Fruit fly (Drosophila melanogaster): ENCODE measurements around the gene CG7201.

The CG7201 gene

dm6 chr3L:8308891-8309352, 13.8 kb upstream of the CG7201 start, which contains the start of gene BI-1 (continued):
- peak; percentile 54 for TF ChIP-seq slbo (GFP tag; IDR thresholded peaks at IDR 0.05)
- no peak for TF ChIP-seq Deaf1 (tag; optimal IDR thresholded peaks at IDR 0.05)
- TF ChIP-seq CG6254 (GFP tag; optimal IDR thresholded peaks at IDR 0.05): peak; percentile 3
- no peak for TF ChIP-seq CG8281 (tag; optimal IDR thresholded peaks at IDR 0.05)
- TF ChIP-seq Vsx1 (GFP tag; optimal IDR thresholded peaks at IDR 0.05): no peak
- no peak for TF ChIP-seq Ravus (GFP tag; IDR thresholded peaks at IDR 0.05)
- no peak for TF ChIP-seq fru (optimal IDR thresholded peaks at IDR 0.05)
- TF ChIP-seq ken (GFP tag; IDR thresholded peaks at IDR 0.05): 0 out of 3 replicates have a peak, but pooled peaks have one; percentile 15
- peak; percentile 60 for TF ChIP-seq CG6683 (GFP tag; optimal IDR thresholded peaks at IDR 0.05)
- TF ChIP-seq CG14014 (GFP tag; IDR thresholded peaks at IDR 0.05): no peak
- TF ChIP-seq fd3F (GFP tag; optimal IDR thresholded peaks at IDR 0.05): peak; percentile 35
- peak; percentile 60 for TF ChIP-seq Fer2 (tag; optimal IDR thresholded peaks at IDR 0.05)
- TF ChIP-seq CG5245 (GFP tag; optimal IDR thresholded peaks at IDR 0.05): peak; percentile 35
- no peak for TF ChIP-seq Side (GFP tag; optimal IDR thresholded peaks at IDR 0.05)
- peak; percentile 33 for TF ChIP-seq vfl (GFP tag; optimal IDR thresholded peaks at IDR 0.05)
- peak; percentile 15 for TF ChIP-seq jumu (GFP tag; optimal IDR thresholded peaks at IDR 0.05)
- peak; percentile 54 for TF ChIP-seq CG10209 (GFP tag; optimal IDR thresholded peaks at IDR 0.05)
- TF ChIP-seq h (optimal IDR thresholded peaks at IDR 0.05): no peak
- peak; percentile 88 for TF ChIP-seq YL-1 (GFP tag; optimal IDR thresholded peaks at IDR 0.05)
- peak; percentile 28 for TF ChIP-seq ems (GFP tag; optimal IDR thresholded peaks at IDR 0.05)
- TF ChIP-seq stwl (tag; optimal IDR thresholded peaks at IDR 0.05): peak; percentile 76
- no peak for TF ChIP-seq CG16813 (GFP tag; IDR thresholded peaks at IDR 0.05; ENCODE audit: partially characterized antibody)
- TF ChIP-seq CG3281 (GFP tag; optimal IDR thresholded peaks at IDR 0.05): peak; percentile 82
- no peak for TF ChIP-seq yki (optimal IDR thresholded peaks at IDR 0.05)
- peak; percentile 22 for TF ChIP-seq CTCF (GFP tag; optimal IDR thresholded peaks at IDR 0.05)
- TF ChIP-seq CG31441 (GFP tag; IDR thresholded peaks at IDR 0.05): no peak
- no peak for TF ChIP-seq ato (GFP tag; IDR thresholded peaks at IDR 0.05; ENCODE audit: partially characterized antibody)
- no peak for TF ChIP-seq danr (GFP tag; IDR thresholded peaks at IDR 0.05)
- peak; percentile 56 for TF ChIP-seq Oli (tag; optimal IDR thresholded peaks at IDR 0.05)
- TF ChIP-seq fu2 (GFP tag; optimal IDR thresholded peaks at IDR 0.05): no peak
- no peak for TF ChIP-seq bowl (GFP tag; IDR thresholded peaks at IDR 0.05)
- no peak for TF ChIP-seq CkIIα-i1 (GFP tag; IDR thresholded peaks at IDR 0.05)
- TF ChIP-seq trh (GFP tag; optimal IDR thresholded peaks at IDR 0.05): peak; percentile 39
- no peak for TF ChIP-seq CG7357 (GFP tag; IDR thresholded peaks at IDR 0.05)
- peak; percentile 58 for TF ChIP-seq D19B (GFP tag; optimal IDR thresholded peaks at IDR 0.05)
- TF ChIP-seq kah (GFP tag; optimal IDR thresholded peaks at IDR 0.05): peak; percentile 70
- no peak for TF ChIP-seq CG6654 (GFP tag; optimal IDR thresholded peaks at IDR 0.05)
- peak; percentile 59 for TF ChIP-seq lilli (GFP tag; optimal IDR thresholded peaks at IDR 0.05)
- no peak for TF ChIP-seq luna (GFP tag; optimal IDR thresholded peaks at IDR 0.05)
- peak; percentile 84 for TF ChIP-seq CoRest (tag; optimal IDR thresholded peaks at IDR 0.05)
- no peak for TF ChIP-seq Bgb (GFP tag; IDR thresholded peaks at IDR 0.05; ENCODE audit: partially characterized antibody)
- peak; percentile 61 for TF ChIP-seq twi (tag; optimal IDR thresholded peaks at IDR 0.05)
- peak; percentile 18 for TF ChIP-seq CrebB (tag; optimal IDR thresholded peaks at IDR 0.05)
- peak; percentile 84 for TF ChIP-seq CG3847 (GFP tag; IDR thresholded peaks at IDR 0.05)
- TF ChIP-seq zen (tag; optimal IDR thresholded peaks at IDR 0.05): peak; percentile 56
- peak; percentile 78 for TF ChIP-seq zfh2 (GFP tag; optimal IDR thresholded peaks at IDR 0.05)
- no peak for TF ChIP-seq Atf3 (GFP tag; optimal IDR thresholded peaks at IDR 0.05)
- TF ChIP-seq Hand (GFP tag; optimal IDR thresholded peaks at IDR 0.05): no peak
- peak; percentile 57 for TF ChIP-seq CG18476 (GFP tag; optimal IDR thresholded peaks at IDR 0.05)
- peak; percentile 27 for TF ChIP-seq Mad (GFP tag; optimal IDR thresholded peaks at IDR 0.05)
- TF ChIP-seq trem (tag; optimal IDR thresholded peaks at IDR 0.05): peak; percentile 42
- TF ChIP-seq CG9215 (GFP tag; IDR thresholded peaks at IDR 0.05): no peak; the same call in 1 of the 2 replicates
- no peak for TF ChIP-seq CG6854 (GFP tag; optimal IDR thresholded peaks at IDR 0.05)

Data from whole organism, embryonic.